Worm (Caenorhabditis elegans): ENCODE measurements around the gene F21A3.2.

DNA sequence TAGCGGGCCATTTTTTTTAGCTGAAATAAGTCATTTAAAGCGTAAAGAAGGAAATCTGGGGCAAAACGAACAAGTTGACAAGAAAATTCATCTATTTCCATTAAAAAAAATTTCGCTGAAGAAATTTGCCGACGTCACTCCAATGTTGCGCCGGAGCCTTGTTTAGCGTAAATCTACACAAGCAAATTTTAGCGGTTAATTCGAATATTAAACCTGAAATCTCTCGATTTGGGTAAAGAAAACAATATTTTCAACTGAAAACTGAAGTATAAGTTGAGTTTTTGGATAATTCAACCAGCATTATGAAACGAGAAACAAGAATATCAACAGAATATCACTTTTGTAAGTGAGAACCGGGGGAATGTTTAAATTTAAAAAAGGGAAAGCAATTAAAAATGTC lies 44.6 kb upstream of the F21A3.2 start, which contains the start of gene F28F8.9:
- TF ChIP-seq Y95B8A.8 (GFP tag; IDR thresholded peaks at IDR 0.05) (no peak), lir-1 (GFP tag; conservative IDR thresholded peaks at IDR 0.05) (no peak), ceh-27 (GFP tag; optimal IDR thresholded peaks at IDR 0.05) (no peak), athp-1 (tag; optimal IDR thresholded peaks at IDR 0.05) (no peak), Y53G8AR.9 (GFP tag; conservative IDR thresholded peaks at IDR 0.05) (no peak), snpc-1.1 (tag; optimal IDR thresholded peaks at IDR 0.05; ENCODE audit: insufficient read depth) (no peak), lsy-27 (tag; optimal IDR thresholded peaks at IDR 0.05; ENCODE audit: borderline replicate concordance, insufficient read depth) (no peak), snpc-4 (GFP tag; optimal IDR thresholded peaks at IDR 0.05) (no peak), snpc-4 (tag; optimal IDR thresholded peaks at IDR 0.05) (no peak), Y79H2A.3 (GFP tag; conservative IDR thresholded peaks at IDR 0.05) (no peak), sdz-38 (tag; optimal IDR thresholded peaks at IDR 0.05) (no peak)

All from whole organism, young adult.